Fruit fly (Drosophila melanogaster): ENCODE results near the gene CG13058.

Gene CG13058

DNA sequence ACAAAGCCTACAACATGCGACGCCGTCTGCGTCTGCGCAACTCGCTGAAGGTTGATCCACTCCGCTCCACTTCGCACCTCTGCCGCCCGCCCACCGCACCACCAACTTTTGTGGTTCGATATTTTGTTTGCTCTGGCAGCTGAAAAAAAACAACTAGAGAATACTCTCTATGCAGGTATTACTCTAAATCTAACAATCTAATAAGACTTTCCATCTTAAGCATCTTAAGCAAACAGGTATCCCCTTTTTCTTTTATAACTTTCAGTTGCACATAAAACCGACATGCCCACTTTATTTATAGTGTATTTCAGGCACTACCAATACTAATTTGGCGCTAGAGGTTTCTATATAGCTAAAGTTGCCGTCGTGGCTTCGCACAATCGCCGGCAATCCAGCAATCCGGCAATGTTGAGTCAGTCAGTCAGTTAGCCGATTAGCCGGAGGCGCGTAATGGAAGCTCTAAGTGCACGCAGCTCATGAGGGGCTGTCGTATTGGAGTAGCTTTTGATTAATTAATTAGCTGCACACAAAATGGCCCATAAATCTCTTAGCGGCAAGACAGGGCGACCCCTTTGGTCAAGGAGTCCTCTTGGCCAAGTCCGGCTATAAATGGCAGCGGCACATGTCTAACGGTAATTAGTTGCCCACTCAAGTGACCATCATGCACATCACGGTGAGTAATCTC lies at the start of gene CG13058 (continued):
- TF ChIP-seq pb (GFP tag; optimal IDR thresholded peaks at IDR 0.05): no peak
- TF ChIP-seq vnd (GFP tag; IDR thresholded peaks at IDR 0.05; ENCODE audit: partially characterized antibody): no peak
- TF ChIP-seq crc (GFP tag; optimal IDR thresholded peaks at IDR 0.05): no peak
- peak; percentile 13 for TF ChIP-seq CG15011 (GFP tag; optimal IDR thresholded peaks at IDR 0.05)
- TF ChIP-seq Sin3A (optimal IDR thresholded peaks at IDR 0.05): no peak
- no peak for TF ChIP-seq CG6654 (GFP tag; optimal IDR thresholded peaks at IDR 0.05)
- no peak for TF ChIP-seq sc (optimal IDR thresholded peaks at IDR 0.05)
- TF ChIP-seq sc (GFP tag; optimal IDR thresholded peaks at IDR 0.05): no peak
- TF ChIP-seq CG6272 (GFP tag; IDR thresholded peaks at IDR 0.05): no peak
- TF ChIP-seq CG4820 (GFP tag; optimal IDR thresholded peaks at IDR 0.05): peak; percentile 57
- no peak for TF ChIP-seq CG17829 (tag; optimal IDR thresholded peaks at IDR 0.05)
- peak; percentile 50 for TF ChIP-seq ind (GFP tag; optimal IDR thresholded peaks at IDR 0.05)
- no peak for TF ChIP-seq croc (GFP tag; conservative IDR thresholded peaks at IDR 0.05)
- peak; percentile 59 for TF ChIP-seq CHES-1-like (GFP tag; optimal IDR thresholded peaks at IDR 0.05)
- TF ChIP-seq fd3F (GFP tag; optimal IDR thresholded peaks at IDR 0.05): peak; percentile 72
- no peak for TF ChIP-seq oc (tag; optimal IDR thresholded peaks at IDR 0.05)
- peak; percentile 59 for TF ChIP-seq Fer3 (tag; optimal IDR thresholded peaks at IDR 0.05)
- peak; percentile 50 for TF ChIP-seq CG9437 (GFP tag; optimal IDR thresholded peaks at IDR 0.05)
- no peak for TF ChIP-seq hkb (optimal IDR thresholded peaks at IDR 0.05)
- TF ChIP-seq hkb (GFP tag; IDR thresholded peaks at IDR 0.05): peak; percentile 62
- TF ChIP-seq CG3847 (GFP tag; IDR thresholded peaks at IDR 0.05): peak; percentile 77
- TF ChIP-seq Xrp1 (GFP tag; IDR thresholded peaks at IDR 0.05): no peak; the same call in 1 of the 2 replicates
- TF ChIP-seq CG17568 (GFP tag; optimal IDR thresholded peaks at IDR 0.05): no peak
- TF ChIP-seq Sox102F (GFP tag; optimal IDR thresholded peaks at IDR 0.05): peak; percentile 75
- TF ChIP-seq knrl (GFP tag; IDR thresholded peaks at IDR 0.05; ENCODE audit: partially characterized antibody): no peak
- TF ChIP-seq cwo (GFP tag; optimal IDR thresholded peaks at IDR 0.05): peak; percentile 38
- TF ChIP-seq CG42726 (GFP tag; IDR thresholded peaks at IDR 0.05; ENCODE audit: partially characterized antibody): no peak
- 0 out of 2 replicates have a peak, but pooled peaks have one; percentile 41 for TF ChIP-seq CG14441 (GFP tag; IDR thresholded peaks at IDR 0.05)
- peak; percentile 31 for TF ChIP-seq CrebB (tag; optimal IDR thresholded peaks at IDR 0.05)
- no peak for TF ChIP-seq Antp (GFP tag; optimal IDR thresholded peaks at IDR 0.05)
- TF ChIP-seq CG8765 (GFP tag; IDR thresholded peaks at IDR 0.05): no peak
- no peak for TF ChIP-seq NK7.1 (GFP tag; optimal IDR thresholded peaks at IDR 0.05)
- no peak for TF ChIP-seq pros (GFP tag; optimal IDR thresholded peaks at IDR 0.05)
- TF ChIP-seq CG11456 (GFP tag; IDR thresholded peaks at IDR 0.05): no peak
- TF ChIP-seq CG17361 (GFP tag; IDR thresholded peaks at IDR 0.05): peak; percentile 60; the same call in 2 of the 3 replicates
- TF ChIP-seq CG13296 (GFP tag; optimal IDR thresholded peaks at IDR 0.05): peak; percentile 72
- TF ChIP-seq CG6791 (GFP tag; IDR thresholded peaks at IDR 0.05; ENCODE audit: partially characterized antibody): no peak
- no peak for TF ChIP-seq CG3726 (GFP tag; IDR thresholded peaks at IDR 0.05)
- peak; percentile 36 for TF ChIP-seq CG8944 (GFP tag; optimal IDR thresholded peaks at IDR 0.05)
- TF ChIP-seq CG4360 (GFP tag; IDR thresholded peaks at IDR 0.05): no peak
- TF ChIP-seq CG1792 (GFP tag; optimal IDR thresholded peaks at IDR 0.05): no peak
- no peak for TF ChIP-seq CG17802 (tag; optimal IDR thresholded peaks at IDR 0.05)
- peak; percentile 27 for TF ChIP-seq CG30431 (GFP tag; optimal IDR thresholded peaks at IDR 0.05)
- TF ChIP-seq sr (GFP tag; IDR thresholded peaks at IDR 0.05): no peak
- TF ChIP-seq CG17612 (GFP tag; IDR thresholded peaks at IDR 0.05): no peak
- TF ChIP-seq tup (GFP tag; optimal IDR thresholded peaks at IDR 0.05): no peak
- peak; percentile 53 for TF ChIP-seq CG17359 (tag; optimal IDR thresholded peaks at IDR 0.05)
- peak; percentile 78 for TF ChIP-seq CG18599 (GFP tag; optimal IDR thresholded peaks at IDR 0.05)
- peak; percentile 15; the same call in 1 of the 2 replicates for TF ChIP-seq Doc2 (GFP tag; IDR thresholded peaks at IDR 0.05)
- no peak for TF ChIP-seq CG32532 (GFP tag; IDR thresholded peaks at IDR 0.05)
- TF ChIP-seq MTF-1 (GFP tag; optimal IDR thresholded peaks at IDR 0.05; ENCODE audit: borderline replicate concordance): peak; percentile 7

Data from whole organism, embryonic.